Worm (Caenorhabditis elegans) whole organism, L3 larva: ENCODE data around the gene Y75B8A.10.
A peak's percentile ranks its signal among the peaks of the same experiment; 100 is the strongest.
"Not testable (repeated sequence)": the region's sequence is repeated elsewhere in the genome, so short reads cannot be mapped to it uniquely, and the experiment has no call there.

Experiments used
- aly-2 ChIP-seq: fragments of 150-350 bp; optimal IDR thresholded peaks from 2 replicates; lab custom pipeline; 2014; ENCODE audit warnings: missing biosample characterization, missing genetic modification characterization
- ama-1 ChIP-seq: fragments of 150-350 bp; optimal IDR thresholded peaks from 2 replicates; lab custom pipeline; 2018
- ceh-9 ChIP-seq: sonication (generic microtip); optimal IDR thresholded peaks from 2 replicates; lab custom pipeline; 2018; ENCODE audit warnings: missing biosample characterization, missing genetic modification characterization
- daf-12 ChIP-seq: fragments of 150-350 bp; optimal IDR thresholded peaks from 2 replicates; lab custom pipeline; 2014; ENCODE audit warnings: missing biosample characterization, missing genetic modification reagents, missing genetic modification characterization
- egl-5 ChIP-seq: fragments of 150-350 bp; optimal IDR thresholded peaks from 2 replicates; lab custom pipeline; 2017; ENCODE audit warnings: missing biosample characterization, missing genetic modification reagents, missing genetic modification characterization, inconsistent platforms
- elt-1 ChIP-seq: fragments of 150-350 bp; optimal IDR thresholded peaks from 2 replicates; lab custom pipeline; 2014; ENCODE audit warnings: missing biosample characterization, missing genetic modification characterization
- elt-2 ChIP-seq: sonication (generic microtip); optimal IDR thresholded peaks from 2 replicates; lab custom pipeline; 2016; ENCODE audit warnings: missing genetic modification reagents, mild to moderate bottlenecking, missing genetic modification characterization, missing compliant biosample characterization
- elt-3 ChIP-seq, 3 experiments: fragments of 150-350 bp in 1 of 3; sonication (generic microtip) in 2 of 3; optimal IDR thresholded peaks; 2 replicates in 2 of 3; 4 replicates in 1 of 3; lab custom pipeline; 2014 to 2017; ENCODE audit warnings: missing biosample characterization in 3 of 3, missing genetic modification characterization in 3 of 3
- fkh-10 ChIP-seq: sonication (generic microtip); optimal IDR thresholded peaks from 2 replicates; lab custom pipeline; 2017; ENCODE audit warnings: missing biosample characterization, missing genetic modification reagents, missing genetic modification characterization
- fos-1 ChIP-seq: fragments of 150-350 bp; optimal IDR thresholded peaks from 2 replicates; lab custom pipeline; 2014; ENCODE audit warnings: missing biosample characterization, missing genetic modification characterization
- hmg-11 ChIP-seq: sonication (generic microtip); optimal IDR thresholded peaks from 2 replicates; lab custom pipeline; 2016; ENCODE audit warnings: missing genetic modification characterization, missing compliant biosample characterization
- jun-1 ChIP-seq: fragments of 150-350 bp; optimal IDR thresholded peaks from 2 replicates; lab custom pipeline; 2014; ENCODE audit warnings: missing biosample characterization, missing genetic modification reagents, missing genetic modification characterization
- lin-15B ChIP-seq: fragments of 150-350 bp; optimal IDR thresholded peaks from 2 replicates; lab custom pipeline; 2014; ENCODE audit warnings: missing biosample characterization, missing genetic modification characterization
- lin-39 ChIP-seq: fragments of 150-350 bp; optimal IDR thresholded peaks from 2 replicates; lab custom pipeline; 2018; ENCODE audit warnings: missing biosample characterization, missing genetic modification reagents, missing genetic modification characterization
- mml-1 ChIP-seq: fragments of 150-350 bp; sonication (generic microtip); optimal IDR thresholded peaks from 3 replicates; lab custom pipeline; 2014; ENCODE audit warnings: missing biosample characterization, missing genetic modification characterization
- nfya-1 ChIP-seq: sonication (generic microtip); optimal IDR thresholded peaks from 2 replicates; lab custom pipeline; 2017; ENCODE audit warnings: missing genetic modification characterization, mild to moderate bottlenecking, missing compliant biosample characterization, antibody characterized with exemption, moderate library complexity; ENCODE audit not compliant: insufficient read depth
- nhr-12 ChIP-seq: fragments of 150-350 bp; optimal IDR thresholded peaks from 2 replicates; lab custom pipeline; 2014; ENCODE audit warnings: missing biosample characterization, missing genetic modification characterization
- nhr-23 ChIP-seq: fragments of 150-350 bp; optimal IDR thresholded peaks from 2 replicates; lab custom pipeline; 2014; ENCODE audit warnings: missing biosample characterization, missing genetic modification reagents, missing genetic modification characterization
- nhr-25 ChIP-seq: sonication (generic microtip); optimal IDR thresholded peaks from 2 replicates; lab custom pipeline; 2017; ENCODE audit warnings: missing biosample characterization, missing genetic modification characterization
- nhr-28 ChIP-seq: fragments of 150-350 bp; optimal IDR thresholded peaks from 2 replicates; lab custom pipeline; 2014; ENCODE audit warnings: missing biosample characterization, missing genetic modification characterization
- nhr-67 ChIP-seq: fragments of 150-350 bp; optimal IDR thresholded peaks from 2 replicates; lab custom pipeline; 2014; ENCODE audit warnings: missing biosample characterization, missing genetic modification characterization
- nhr-76 ChIP-seq: fragments of 150-350 bp; sonication (generic microtip); optimal IDR thresholded peaks from 5 replicates; lab custom pipeline; 2014; ENCODE audit warnings: missing biosample characterization, missing genetic modification characterization
- pha-4 ChIP-seq: fragments of 150-350 bp; optimal IDR thresholded peaks from 2 replicates; lab custom pipeline; 2014; ENCODE audit warnings: missing biosample characterization, missing genetic modification reagents, missing genetic modification characterization
- pqm-1 ChIP-seq: fragments of 150-350 bp; optimal IDR thresholded peaks from 2 replicates; lab custom pipeline; 2017; ENCODE audit warnings: missing biosample characterization, missing genetic modification characterization, inconsistent platforms
- sea-2 ChIP-seq: fragments of 150-350 bp; sonication (generic microtip); optimal IDR thresholded peaks from 4 replicates; lab custom pipeline; 2014; ENCODE audit warnings: missing biosample characterization, missing genetic modification reagents, missing genetic modification characterization
- tbx-2 ChIP-seq: sonication (generic microtip); optimal IDR thresholded peaks from 2 replicates; lab custom pipeline; 2016; ENCODE audit warnings: mild to moderate bottlenecking, missing genetic modification characterization, missing compliant biosample characterization
- unc-39 ChIP-seq: sonication (generic microtip); optimal IDR thresholded peaks from 4 replicates; lab custom pipeline; 2017; ENCODE audit warnings: missing biosample characterization, missing genetic modification characterization
- unc-62 ChIP-seq: fragments of 150-350 bp; sonication (generic microtip); optimal IDR thresholded peaks from 4 replicates; lab custom pipeline; 2014; ENCODE audit warnings: missing biosample characterization, missing genetic modification reagents, missing genetic modification characterization
- ztf-11 ChIP-seq: fragments of 150-350 bp; optimal IDR thresholded peaks from 2 replicates; lab custom pipeline; 2014; ENCODE audit warnings: missing biosample characterization, missing genetic modification characterization
- ztf-4 ChIP-seq: fragments of 150-350 bp; optimal IDR thresholded peaks from 2 replicates; lab custom pipeline; 2014; ENCODE audit warnings: missing biosample characterization, missing genetic modification characterization

Gene Y75B8A.10

ce11 chrIII:12177145-12177544 is 5.7 kb downstream of the Y75B8A.10 start, which contains the start of gene gly-11:
Gene gly-11 (minus strand): TSS chrIII:12177245.
- TF ChIP-seq fkh-10 (GFP tag; lab: Kevin White, UChicago); sea-2 (GFP tag; lab: Kevin White, UChicago); hmg-11 (tag; lab: Kevin White, UChicago): not testable (repeated sequence)
- TF ChIP-seq, all 47 proteins: peak for 0; not testable (repeated sequence) for 47

- TF ChIP-seq nhr-67 (tag; lab: Kevin White, UChicago) (no peak), tbx-2 (tag; lab: Kevin White, UChicago) (no peak), nfya-1 (tag; lab: Kevin White, UChicago) (no peak), ztf-4 (tag; lab: Kevin White, UChicago) (no peak), elt-1 (tag; lab: Kevin White, UChicago) (no peak), daf-12 (tag; lab: Kevin White, UChicago) (no peak), nhr-12 (tag; lab: Kevin White, UChicago) (no peak), hmg-11 (tag; lab: Kevin White, UChicago) (no peak), aly-2 (no peak), nhr-28 (tag; lab: Kevin White, UChicago) (no peak), fos-1 (tag; lab: Kevin White, UChicago) (no peak), mml-1 (tag; lab: Kevin White, UChicago) (no peak)
Measured at ce11 chrIII:12167030-12167429, 15.8 kb downstream of the Y75B8A.10 start.

- no peak for TF ChIP-seq unc-62 (GFP tag; lab: Kevin White, UChicago)
- TF ChIP-seq jun-1 (tag; lab: Kevin White, UChicago): no peak
- TF ChIP-seq unc-39 (tag; lab: Kevin White, UChicago): no peak
- no peak for TF ChIP-seq mml-1 (tag; lab: Kevin White, UChicago)
- no peak for TF ChIP-seq elt-3 (tag; optimal IDR thresholded peaks at IDR 0.05; lab: Kevin White, UChicago)
- TF ChIP-seq elt-2 (tag; lab: Kevin White, UChicago): no peak
- no peak for TF ChIP-seq lin-15B (tag; lab: Kevin White, UChicago)
- TF ChIP-seq lin-39 (tag; lab: Kevin White, UChicago): no peak
Measured at ce11 chrIII:12165305-12165704, 17.5 kb downstream of the Y75B8A.10 start.

ce11 chrIII:12164414-12164813 is 18.4 kb downstream of the Y75B8A.10 start:
- TF ChIP-seq nfya-1 (tag; lab: Kevin White, UChicago): peak; percentile 86
- no peak for TF ChIP-seq lin-15B (tag; lab: Kevin White, UChicago)
- TF ChIP-seq ztf-11 (tag; lab: Kevin White, UChicago): no peak
- no peak for TF ChIP-seq nhr-25
- TF ChIP-seq, all 47 proteins: peak for 1

- TF ChIP-seq nfya-1 (tag; lab: Kevin White, UChicago) (peak; percentile 87), lin-39 (tag; lab: Kevin White, UChicago) (no peak), aly-2 (no peak)
Measured at ce11 chrIII:12160929-12161328, 21.9 kb downstream of the Y75B8A.10 start.

- TF ChIP-seq unc-62 (GFP tag; lab: Kevin White, UChicago) (no peak), pha-4 (tag; lab: Kevin White, UChicago) (no peak), elt-2 (tag; lab: Kevin White, UChicago) (no peak), aly-2 (no peak), pqm-1 (no peak), nhr-25 (no peak), ceh-9 (tag; lab: Kevin White, UChicago) (no peak), nhr-76 (tag; lab: Kevin White, UChicago) (no peak), egl-5 (tag; lab: Kevin White, UChicago) (no peak), ama-1 (lab: Kevin White, UChicago) (no peak), ztf-4 (tag; lab: Kevin White, UChicago) (no peak), daf-12 (tag; lab: Kevin White, UChicago) (no peak), nhr-23 (tag; lab: Kevin White, UChicago) (no peak)
- TF ChIP-seq, all 47 proteins: peak for 0
Measured at ce11 chrIII:12160458-12160857, 22.4 kb downstream of the Y75B8A.10 start, which contains the start of gene Y75B8A.8. Gene Y75B8A.8 (plus strand): TSS chrIII:12160758.
